Fruit fly (Drosophila melanogaster) whole organism, wandering third instar larva: Measurements from ENCODE around the gene Cep135.

Experiments used
- Dif ChIP-seq: fragments of 200-275, 200-300 bp; sonication (Bioruptor generic); optimal IDR thresholded peaks from 2 replicates; lab custom pipeline; 2018; ENCODE audit warnings: missing biosample characterization, missing genetic modification characterization; ENCODE audit not compliant: partially characterized antibody
- Hr78 ChIP-seq: fragments of >200 bp; optimal IDR thresholded peaks from 2 replicates; lab custom pipeline; 2017; ENCODE audit warnings: missing biosample characterization, missing genetic modification characterization
- Mio ChIP-seq: sonication (Bioruptor generic); optimal IDR thresholded peaks from 2 replicates; lab custom pipeline; 2016; ENCODE audit warnings: missing biosample characterization, missing genetic modification characterization
- OdsH ChIP-seq: fragments of 200-800 bp; sonication (Bioruptor generic); optimal IDR thresholded peaks from 2 replicates; lab custom pipeline; 2016; ENCODE audit warnings: missing biosample characterization, mild to moderate bottlenecking, missing genetic modification characterization
- Sp1 ChIP-seq: fragments of 200-800 bp; sonication (Bioruptor generic); optimal IDR thresholded peaks from 3 replicates; lab custom pipeline; 2019; ENCODE audit warnings: missing biosample characterization, mild to moderate bottlenecking, missing genetic modification characterization, moderate library complexity
- Vsx2 ChIP-seq: fragments of 200-300, 225-300 bp; sonication (Bioruptor generic); optimal IDR thresholded peaks from 2 replicates; lab custom pipeline; 2018; ENCODE audit warnings: missing biosample characterization, missing genetic modification characterization; ENCODE audit not compliant: partially characterized antibody
- brk ChIP-seq: fragments of 200-800 bp; sonication (Bioruptor generic); optimal IDR thresholded peaks from 2 replicates; lab custom pipeline; 2016; ENCODE audit warnings: missing biosample characterization, mild to moderate bottlenecking, missing genetic modification characterization
- ey ChIP-seq: fragments of 200-800 bp; sonication (Bioruptor generic); optimal IDR thresholded peaks from 2 replicates; lab custom pipeline; 2016; ENCODE audit warnings: missing biosample characterization, missing genetic modification characterization
- fru ChIP-seq: fragments of 200-800 bp; sonication (Bioruptor generic); optimal IDR thresholded peaks from 3 replicates; lab custom pipeline; 2016; ENCODE audit warnings: missing biosample characterization, mild to moderate bottlenecking, missing genetic modification characterization
- psq ChIP-seq: fragments of 200-800 bp; sonication (Bioruptor generic); optimal IDR thresholded peaks from 3 replicates; lab custom pipeline; 2017; ENCODE audit warnings: missing biosample characterization, mild to moderate bottlenecking, missing genetic modification characterization, moderate library complexity
- rgr ChIP-seq: fragments of 200-800 bp; sonication (Bioruptor generic); optimal IDR thresholded peaks from 3 replicates; lab custom pipeline; 2016; ENCODE audit warnings: missing biosample characterization, mild to moderate bottlenecking, missing genetic modification characterization

DNA sequence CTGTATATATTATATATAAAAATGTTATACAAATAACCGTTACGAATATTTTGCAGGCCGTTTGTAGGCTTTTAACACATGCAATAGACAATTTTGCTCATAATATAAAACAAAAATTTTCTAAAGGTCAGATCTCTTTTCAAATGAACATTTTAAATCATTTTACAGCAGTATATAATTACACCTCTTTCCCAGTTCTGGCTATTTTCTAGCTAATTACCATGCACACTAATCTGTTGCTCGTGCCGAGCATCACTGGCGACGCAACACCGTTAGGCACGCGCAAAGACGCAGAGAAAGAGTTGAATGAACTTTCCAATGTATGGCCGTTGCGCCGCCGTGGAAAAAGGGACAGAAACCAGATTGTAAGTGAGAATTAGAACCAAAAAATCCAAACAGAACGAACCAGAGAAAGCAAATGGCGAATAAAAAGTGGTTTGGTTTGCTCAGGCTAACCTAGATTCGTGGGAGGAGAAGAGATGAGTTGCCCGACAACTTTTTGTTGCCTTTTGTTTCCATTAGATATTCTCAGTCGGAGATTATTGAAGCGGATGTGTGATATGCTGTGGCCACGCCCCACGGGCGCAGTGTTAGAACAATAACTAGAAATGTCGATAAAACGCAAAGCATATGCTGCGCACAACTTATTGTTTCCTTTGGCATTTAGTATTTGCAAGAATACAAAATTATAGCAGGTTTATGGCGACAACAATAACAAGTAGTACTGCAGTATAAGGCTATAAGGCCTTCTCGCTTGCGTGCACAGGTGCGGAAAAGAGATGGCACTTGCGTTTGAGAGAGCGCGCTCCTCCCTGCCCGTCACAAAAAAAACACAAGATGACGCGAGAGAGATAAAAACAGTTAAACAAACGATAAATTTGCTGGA lies 24.8 kb downstream of the Cep135 start:
- TF ChIP-seq ey (GFP tag; lab: Kevin White, UChicago) (no peak), rgr (peak; percentile 43), Dif (GFP tag; lab: Kevin White, UChicago) (peak; percentile 37), fru (GFP tag; lab: Kevin White, UChicago) (peak; percentile 16), Hr78 (GFP tag; lab: Kevin White, UChicago) (no peak), psq (GFP tag; lab: Kevin White, UChicago) (no peak), OdsH (GFP tag; lab: Kevin White, UChicago) (no peak), brk (GFP tag; lab: Kevin White, UChicago) (no peak), Sp1 (GFP tag; lab: Kevin White, UChicago) (peak; percentile 15), Vsx2 (GFP tag; lab: Kevin White, UChicago) (no peak), Mio (no peak)
